Worm (Caenorhabditis elegans) whole organism, L4/young adult: ENCODE data around the gene T09A5.14.

Experiments used
- dao-5 ChIP-seq: sonication (generic microtip); optimal IDR thresholded peaks from 2 replicates; lab custom pipeline; 2016; ENCODE audit warnings: missing genotype, missing genetic modification characterization, moderate library complexity, missing compliant biosample characterization
- him-1 ChIP-seq: sonication (generic microtip); optimal IDR thresholded peaks from 2 replicates; lab custom pipeline; 2016; ENCODE audit warnings: missing genotype, missing genetic modification reagents, missing genetic modification characterization, missing compliant biosample characterization

- no peak for TF ChIP-seq him-1 (tag; lab: Kevin White, UChicago)
- no peak for TF ChIP-seq dao-5 (tag; lab: Kevin White, UChicago)
These were observed 23.5 kb downstream of the T09A5.14 start, which contains the start of gene mdmh-35 for ce11 chrII:7855619-7856018.
